3 fruit fly cellular contexts compared by ENCODE assay signal in genomic region chr3L:13146491-13146890, dm6.
TF ChIP-seq lines count a peak whose summit lies in the region.

No protein-coding gene starts in this region.

- peak; percentile 73 to 81 for TF ChIP-seq CTCF in S2 (optimal IDR thresholded peaks at IDR 0.05; lab: Kevin White, UChicago)
- TF ChIP-seq CTCF in whole organism, embryonic (GFP tag; optimal IDR thresholded peaks at IDR 0.05; lab: Kevin White, UChicago), result peak; percentile 82

TF ChIP-seq in whole organism, embryonic, 481 proteins besides CTCF, POLR2A, EP300 and RAD21:
- TF ChIP-seq sens (GFP tag; lab: Kevin White, UChicago) (peak; percentile 58), hth (optimal IDR thresholded peaks at IDR 0.05; lab: Kevin White, UChicago) (no peak), pros (GFP tag; optimal IDR thresholded peaks at IDR 0.05; lab: Kevin White, UChicago) (peak; percentile 45), CG16813 (GFP tag; IDR thresholded peaks at IDR 0.05; lab: Robert Waterston, UW; ENCODE audit: partially characterized antibody) (0 out of 3 replicates have a peak, but pooled peaks have one; percentile 37)
TF ChIP-seq in whole organism, embryonic: peak in this region for 3.

TF ChIP-seq in whole organism, prepupa, 60 proteins besides CTCF, POLR2A, EP300 and RAD21:
- TF ChIP-seq fd59A (GFP tag; optimal IDR thresholded peaks at IDR 0.05; lab: Kevin White, UChicago) (no peak), esn (GFP tag; optimal IDR thresholded peaks at IDR 0.05; lab: Kevin White, UChicago) (no peak), CG8632 (GFP tag; optimal IDR thresholded peaks at IDR 0.05; lab: Kevin White, UChicago) (no peak), Sox102F (GFP tag; optimal IDR thresholded peaks at IDR 0.05; lab: Kevin White, UChicago) (no peak), Hr4 (GFP tag; optimal IDR thresholded peaks at IDR 0.05; lab: Kevin White, UChicago) (no peak), svp (GFP tag; lab: Kevin White, UChicago) (peak; percentile 13), CG6276 (GFP tag; optimal IDR thresholded peaks at IDR 0.05; lab: Kevin White, UChicago) (no peak), Eip78C (GFP tag; lab: Kevin White, UChicago) (no peak), ss (GFP tag; optimal IDR thresholded peaks at IDR 0.05; lab: Kevin White, UChicago) (peak in 1 of 2 experiments; percentile 24), acj6 (GFP tag; optimal IDR thresholded peaks at IDR 0.05; lab: Kevin White, UChicago) (no peak), achi (GFP tag; optimal IDR thresholded peaks at IDR 0.05; lab: Kevin White, UChicago) (no peak), Smox (GFP tag; optimal IDR thresholded peaks at IDR 0.05; lab: Kevin White, UChicago) (no peak), Eip93F (GFP tag; optimal IDR thresholded peaks at IDR 0.05; lab: Kevin White, UChicago) (no peak)
